Worm (Caenorhabditis elegans): ENCODE measurements around the gene Y53F4B.5.

DNA sequence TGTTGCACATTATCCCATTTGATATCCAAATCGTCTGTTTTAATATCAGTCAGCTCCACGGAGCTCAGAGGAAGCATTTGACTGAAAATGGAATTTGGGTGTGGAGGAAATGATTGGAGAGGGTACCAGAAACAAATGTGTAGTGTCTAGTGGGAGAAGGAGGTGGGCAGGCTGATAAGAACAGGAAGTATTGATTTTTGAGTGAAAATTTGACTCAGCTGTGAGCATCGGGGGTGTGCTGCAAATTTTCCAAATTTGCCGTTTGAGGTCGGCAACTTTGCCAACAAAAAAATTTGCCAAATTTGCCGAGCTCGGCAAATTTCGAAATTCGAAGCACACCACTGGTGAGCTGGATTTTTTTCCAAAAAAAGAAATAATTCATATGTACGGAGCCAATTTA lies 25.7 kb downstream of the Y53F4B.5 start, which contains the start of gene Y53F4B.1:
- no peak for TF ChIP-seq blmp-1 (tag; optimal IDR thresholded peaks at IDR 0.05)
- no peak for TF ChIP-seq snpc-4 (tag; optimal IDR thresholded peaks at IDR 0.05)
- no peak for TF ChIP-seq unc-39 (tag; optimal IDR thresholded peaks at IDR 0.05)
